Worm (Caenorhabditis elegans) whole organism, L3 larva: Measurements from ENCODE around the gene scrm-5.
"Not testable (repeated sequence)": the region's sequence is repeated elsewhere in the genome, so short reads cannot be mapped to it uniquely, and the experiment has no call there.

Experiments
- ZK546.5 ChIP-seq: sonication (generic microtip); optimal IDR thresholded peaks from 2 replicates; lab custom pipeline; 2017; ENCODE audit warnings: missing biosample characterization, missing genetic modification characterization
- aly-2 ChIP-seq: fragments of 150-350 bp; optimal IDR thresholded peaks from 2 replicates; lab custom pipeline; 2014; ENCODE audit warnings: missing biosample characterization, missing genetic modification characterization
- ama-1 ChIP-seq: fragments of 150-350 bp; optimal IDR thresholded peaks from 2 replicates; lab custom pipeline; 2018
- ceh-16 ChIP-seq: sonication (generic microtip); optimal IDR thresholded peaks from 2 replicates; lab custom pipeline; 2017; ENCODE audit warnings: missing biosample characterization, missing genetic modification characterization
- ceh-28 ChIP-seq: fragments of 150-350 bp; optimal IDR thresholded peaks from 2 replicates; lab custom pipeline; 2014; ENCODE audit warnings: missing biosample characterization, missing genetic modification reagents, missing genetic modification characterization
- ceh-82 ChIP-seq: fragments of 150-350 bp; optimal IDR thresholded peaks from 2 replicates; lab custom pipeline; 2014; ENCODE audit warnings: missing biosample characterization, missing genetic modification characterization
- ceh-9 ChIP-seq: sonication (generic microtip); optimal IDR thresholded peaks from 2 replicates; lab custom pipeline; 2018; ENCODE audit warnings: missing biosample characterization, missing genetic modification characterization
- daf-12 ChIP-seq: fragments of 150-350 bp; optimal IDR thresholded peaks from 2 replicates; lab custom pipeline; 2014; ENCODE audit warnings: missing biosample characterization, missing genetic modification reagents, missing genetic modification characterization
- egl-27 ChIP-seq: sonication (generic microtip); optimal IDR thresholded peaks from 4 replicates; lab custom pipeline; 2017; ENCODE audit warnings: missing biosample characterization, missing genetic modification reagents, missing genetic modification characterization
- egl-5 ChIP-seq: fragments of 150-350 bp; optimal IDR thresholded peaks from 2 replicates; lab custom pipeline; 2017; ENCODE audit warnings: missing biosample characterization, missing genetic modification reagents, missing genetic modification characterization, inconsistent platforms
- elt-2 ChIP-seq: sonication (generic microtip); optimal IDR thresholded peaks from 2 replicates; lab custom pipeline; 2016; ENCODE audit warnings: missing genetic modification reagents, mild to moderate bottlenecking, missing genetic modification characterization, missing compliant biosample characterization
- elt-3 ChIP-seq, 3 experiments: fragments of 150-350 bp in 1 of 3; sonication (generic microtip) in 2 of 3; optimal IDR thresholded peaks; 2 replicates in 2 of 3; 4 replicates in 1 of 3; lab custom pipeline; 2014 to 2017; ENCODE audit warnings: missing biosample characterization in 3 of 3, missing genetic modification characterization in 3 of 3
- eor-1 ChIP-seq, 2 experiments: fragments of 150-350 bp; optimal IDR thresholded peaks; 2 replicates each; lab custom pipeline; 2014 to 2018; ENCODE audit warnings: missing biosample characterization in 2 of 2, missing genetic modification characterization in 2 of 2
- fkh-10 ChIP-seq: sonication (generic microtip); optimal IDR thresholded peaks from 2 replicates; lab custom pipeline; 2017; ENCODE audit warnings: missing biosample characterization, missing genetic modification reagents, missing genetic modification characterization
- fkh-2 ChIP-seq: fragments of 150-350 bp; optimal IDR thresholded peaks from 2 replicates; lab custom pipeline; 2014; ENCODE audit warnings: missing biosample characterization, missing genetic modification reagents, missing genetic modification characterization
- jun-1 ChIP-seq: fragments of 150-350 bp; optimal IDR thresholded peaks from 2 replicates; lab custom pipeline; 2014; ENCODE audit warnings: missing biosample characterization, missing genetic modification reagents, missing genetic modification characterization
- lin-15B ChIP-seq: fragments of 150-350 bp; optimal IDR thresholded peaks from 2 replicates; lab custom pipeline; 2014; ENCODE audit warnings: missing biosample characterization, missing genetic modification characterization
- lin-39 ChIP-seq: fragments of 150-350 bp; optimal IDR thresholded peaks from 2 replicates; lab custom pipeline; 2018; ENCODE audit warnings: missing biosample characterization, missing genetic modification reagents, missing genetic modification characterization
- lsy-12 ChIP-seq: sonication (generic microtip); optimal IDR thresholded peaks from 2 replicates; lab custom pipeline; 2016; ENCODE audit warnings: mild to moderate bottlenecking, missing genetic modification characterization, missing compliant biosample characterization
- mdl-1 ChIP-seq: fragments of 150-350 bp; optimal IDR thresholded peaks from 2 replicates; lab custom pipeline; 2014; ENCODE audit warnings: missing biosample characterization, missing genetic modification characterization
- mml-1 ChIP-seq: fragments of 150-350 bp; sonication (generic microtip); optimal IDR thresholded peaks from 3 replicates; lab custom pipeline; 2014; ENCODE audit warnings: missing biosample characterization, missing genetic modification characterization
- nfya-1 ChIP-seq: sonication (generic microtip); optimal IDR thresholded peaks from 2 replicates; lab custom pipeline; 2017; ENCODE audit warnings: missing genetic modification characterization, mild to moderate bottlenecking, missing compliant biosample characterization, antibody characterized with exemption, moderate library complexity; ENCODE audit not compliant: insufficient read depth
- nhr-11 ChIP-seq: fragments of 150-350 bp; optimal IDR thresholded peaks from 2 replicates; lab custom pipeline; 2014; ENCODE audit warnings: missing biosample characterization, missing genetic modification characterization
- nhr-12 ChIP-seq: fragments of 150-350 bp; optimal IDR thresholded peaks from 2 replicates; lab custom pipeline; 2014; ENCODE audit warnings: missing biosample characterization, missing genetic modification characterization
- nhr-237 ChIP-seq: fragments of 150-350 bp; optimal IDR thresholded peaks from 2 replicates; lab custom pipeline; 2014; ENCODE audit warnings: missing biosample characterization, missing genetic modification characterization
- nhr-25 ChIP-seq: sonication (generic microtip); optimal IDR thresholded peaks from 2 replicates; lab custom pipeline; 2017; ENCODE audit warnings: missing biosample characterization, missing genetic modification characterization
- nhr-28 ChIP-seq: fragments of 150-350 bp; optimal IDR thresholded peaks from 2 replicates; lab custom pipeline; 2014; ENCODE audit warnings: missing biosample characterization, missing genetic modification characterization
- nhr-67 ChIP-seq: fragments of 150-350 bp; optimal IDR thresholded peaks from 2 replicates; lab custom pipeline; 2014; ENCODE audit warnings: missing biosample characterization, missing genetic modification characterization
- nhr-76 ChIP-seq: fragments of 150-350 bp; sonication (generic microtip); optimal IDR thresholded peaks from 5 replicates; lab custom pipeline; 2014; ENCODE audit warnings: missing biosample characterization, missing genetic modification characterization
- nhr-77 ChIP-seq: fragments of 150-350 bp; optimal IDR thresholded peaks from 2 replicates; lab custom pipeline; 2014; ENCODE audit warnings: missing biosample characterization, missing genetic modification characterization
- pha-4 ChIP-seq: fragments of 150-350 bp; optimal IDR thresholded peaks from 2 replicates; lab custom pipeline; 2014; ENCODE audit warnings: missing biosample characterization, missing genetic modification reagents, missing genetic modification characterization
- pqm-1 ChIP-seq: fragments of 150-350 bp; optimal IDR thresholded peaks from 2 replicates; lab custom pipeline; 2017; ENCODE audit warnings: missing biosample characterization, missing genetic modification characterization, inconsistent platforms
- skn-1 ChIP-seq: fragments of 150-350 bp; optimal IDR thresholded peaks from 2 replicates; lab custom pipeline; 2014; ENCODE audit warnings: missing biosample characterization, missing genetic modification characterization
- snpc-4 ChIP-seq: fragments of 150-350 bp; optimal IDR thresholded peaks from 2 replicates; lab custom pipeline; 2014; ENCODE audit warnings: missing biosample characterization, missing genetic modification characterization
- tbx-2 ChIP-seq: sonication (generic microtip); optimal IDR thresholded peaks from 2 replicates; lab custom pipeline; 2016; ENCODE audit warnings: mild to moderate bottlenecking, missing genetic modification characterization, missing compliant biosample characterization
- unc-39 ChIP-seq: sonication (generic microtip); optimal IDR thresholded peaks from 4 replicates; lab custom pipeline; 2017; ENCODE audit warnings: missing biosample characterization, missing genetic modification characterization
- unc-62 ChIP-seq: fragments of 150-350 bp; sonication (generic microtip); optimal IDR thresholded peaks from 4 replicates; lab custom pipeline; 2014; ENCODE audit warnings: missing biosample characterization, missing genetic modification reagents, missing genetic modification characterization
- ztf-4 ChIP-seq: fragments of 150-350 bp; optimal IDR thresholded peaks from 2 replicates; lab custom pipeline; 2014; ENCODE audit warnings: missing biosample characterization, missing genetic modification characterization

The scrm-5 gene

DNA sequence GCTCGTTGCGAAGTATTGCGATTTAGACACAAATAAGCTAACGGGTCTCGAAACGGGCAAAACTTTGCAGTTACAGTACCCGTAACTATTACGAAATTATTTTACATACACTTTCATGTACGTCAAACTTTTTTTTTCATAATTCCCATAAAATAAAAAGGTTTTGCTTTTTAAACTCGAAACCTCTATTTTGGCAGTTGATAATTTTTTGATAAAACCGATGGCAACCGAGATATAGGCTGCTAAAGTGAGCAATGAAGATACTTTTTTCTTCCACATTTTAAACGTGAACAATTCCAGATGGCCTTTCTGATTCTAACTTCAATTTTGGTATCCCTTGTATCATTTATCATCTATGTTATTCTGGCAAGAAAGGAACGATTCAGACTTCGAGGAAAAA, 34.9 kb downstream of the scrm-5 start, which contains the start of gene cyp-25A6:
Gene cyp-25A6 (plus strand): TSS at position 301 of the 400 bp plus-strand sequence.
- not testable (repeated sequence) for TF ChIP-seq nfya-1, nhr-11, nhr-77 (tag; lab: Kevin White, UChicago)
- TF ChIP-seq, all 47 proteins: peak for 0; not testable (repeated sequence) for 47

- TF ChIP-seq elt-3 (tag; optimal IDR thresholded peaks at IDR 0.05; lab: Kevin White, UChicago) (no peak), pqm-1 (tag; lab: Kevin White, UChicago) (no peak), ceh-82 (tag; lab: Kevin White, UChicago) (no peak), lin-39 (tag; lab: Kevin White, UChicago) (no peak), nhr-11 (tag; lab: Kevin White, UChicago) (no peak), nfya-1 (tag; lab: Kevin White, UChicago) (no peak), mml-1 (no peak), ceh-28 (no peak), nhr-237 (tag; lab: Kevin White, UChicago) (no peak), elt-2 (no peak), ceh-9 (tag; lab: Kevin White, UChicago) (no peak), eor-1 (tag; optimal IDR thresholded peaks at IDR 0.05; lab: Kevin White, UChicago) (no peak), jun-1 (no peak), nhr-76 (tag; lab: Kevin White, UChicago) (no peak), unc-62 (GFP tag; lab: Kevin White, UChicago) (no peak), egl-5 (tag; lab: Kevin White, UChicago) (no peak), nhr-67 (no peak)
Observed at ce11 chrIV:4204275-4204674, 42.1 kb downstream of the scrm-5 start, which contains the start of gene pax-2. TSS of gene pax-2 (minus strand) at chrIV:4204375.

DNA sequence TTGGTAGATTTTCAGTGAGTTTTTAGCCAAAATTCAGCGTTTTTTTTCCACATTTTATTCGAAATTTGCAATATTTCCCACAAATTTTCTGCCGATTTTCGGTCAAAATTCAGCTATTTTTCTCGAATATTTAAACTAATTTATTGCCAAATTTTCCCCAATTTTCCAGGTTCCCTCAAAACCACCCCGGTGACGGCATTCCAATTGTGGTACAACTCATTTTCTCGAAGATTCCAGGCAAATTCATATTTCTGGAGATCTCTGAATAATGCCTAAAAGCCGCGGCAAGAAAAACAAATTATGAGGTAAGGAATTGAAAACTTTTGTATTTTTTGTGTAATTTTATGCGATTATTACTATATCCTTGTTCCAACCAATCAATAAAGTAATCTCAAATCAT, 44.9 kb downstream of the scrm-5 start, which contains the start of gene osgn-1:
Gene osgn-1 (plus strand): TSS at position 301 of the 400 bp plus-strand sequence.
- TF ChIP-seq nhr-12 (tag; lab: Kevin White, UChicago) (no peak), ceh-16 (no peak), nhr-67 (no peak), fkh-2 (tag; lab: Kevin White, UChicago) (no peak), mdl-1 (tag; lab: Kevin White, UChicago) (no peak), aly-2 (tag; lab: Kevin White, UChicago) (no peak), tbx-2 (tag; lab: Kevin White, UChicago) (no peak), nhr-237 (tag; lab: Kevin White, UChicago) (no peak), lsy-12 (tag; lab: Kevin White, UChicago) (no peak), fkh-10 (GFP tag; lab: Kevin White, UChicago) (no peak)
- TF ChIP-seq, all 47 proteins: peak for 0

ce11 chrIV:4209084-4209483, 46.9 kb downstream of the scrm-5 start:
- TF ChIP-seq unc-39 (tag; lab: Kevin White, UChicago) (no peak), nhr-12 (tag; lab: Kevin White, UChicago) (no peak), nhr-28 (tag; lab: Kevin White, UChicago) (no peak), pha-4 (tag; lab: Kevin White, UChicago) (peak; percentile 98)

DNA sequence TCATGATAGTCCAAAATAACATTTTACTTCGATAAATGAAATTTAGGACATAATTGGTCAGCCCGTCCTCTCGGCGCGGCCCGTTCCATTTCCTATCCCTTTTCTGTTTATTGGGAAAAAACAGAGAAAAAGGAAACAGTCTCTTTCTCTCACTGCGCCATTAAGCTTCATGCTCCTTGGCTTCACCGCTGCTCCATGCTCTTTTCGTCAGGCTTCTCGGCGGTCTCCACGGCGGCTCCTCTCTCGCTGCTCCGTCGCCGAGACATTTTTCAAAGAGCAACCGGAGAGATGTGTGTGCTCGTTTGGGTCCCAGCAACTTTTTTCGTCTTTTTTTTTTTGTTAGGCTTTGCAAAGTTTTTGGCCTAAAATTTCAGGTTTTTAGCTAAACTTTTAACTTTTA, 48.6 kb downstream of the scrm-5 start:
- TF ChIP-seq mdl-1 (tag; lab: Kevin White, UChicago) (no peak), ama-1 (lab: Kevin White, UChicago) (no peak), nhr-237 (tag; lab: Kevin White, UChicago) (no peak), elt-2 (no peak), daf-12 (tag; lab: Kevin White, UChicago) (no peak), snpc-4 (tag; lab: Kevin White, UChicago) (no peak), nhr-77 (tag; lab: Kevin White, UChicago) (no peak), nfya-1 (tag; lab: Kevin White, UChicago) (peak; percentile 37), nhr-25 (tag; lab: Kevin White, UChicago) (no peak), lin-15B (tag; lab: Kevin White, UChicago) (peak; percentile 15), ceh-9 (tag; lab: Kevin White, UChicago) (no peak), tbx-2 (tag; lab: Kevin White, UChicago) (no peak), egl-27 (tag; lab: Kevin White, UChicago) (no peak), ZK546.5 (tag; lab: Kevin White, UChicago) (no peak), skn-1 (tag; lab: Kevin White, UChicago) (no peak), unc-39 (tag; lab: Kevin White, UChicago) (no peak), ztf-4 (no peak), lin-39 (tag; lab: Kevin White, UChicago) (peak; percentile 34), fkh-2 (tag; lab: Kevin White, UChicago) (no peak)
